Worm (Caenorhabditis elegans): ENCODE measurements around the gene R10E9.3.

R10E9.3 gene

DNA sequence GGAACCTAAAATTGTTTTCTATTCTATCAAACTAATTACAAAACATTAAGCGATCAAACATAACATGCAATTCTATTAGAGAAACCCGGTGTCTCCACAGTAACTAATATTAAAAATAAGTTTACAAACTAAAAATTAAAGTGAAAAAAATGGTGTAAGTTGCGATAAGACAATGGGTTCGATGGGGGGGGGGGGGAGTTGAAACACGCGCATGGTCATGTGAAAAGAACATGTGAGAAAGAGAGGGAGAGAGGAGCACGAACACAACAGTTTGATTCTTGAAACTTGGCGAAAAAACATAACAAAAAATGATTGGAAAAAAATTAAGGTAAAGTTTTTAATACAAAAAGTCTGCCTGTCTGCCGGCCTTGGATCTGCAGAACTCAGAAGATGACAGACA is 17.0 kb downstream of the R10E9.3 start:
- peak; percentile 3 for TF ChIP-seq nhr-28 (tag; optimal IDR thresholded peaks at IDR 0.05)
- peak; percentile 75 for TF ChIP-seq hlh-30 (tag; optimal IDR thresholded peaks at IDR 0.05; ENCODE audit: insufficient read depth)
- no peak for TF ChIP-seq F10B5.3 (tag; optimal IDR thresholded peaks at IDR 0.05)
- peak in 1 of 2 experiments; percentile 6 for TF ChIP-seq mdl-1 (tag; optimal IDR thresholded peaks at IDR 0.05)
- TF ChIP-seq dve-1 (tag; optimal IDR thresholded peaks at IDR 0.05; ENCODE audit: insufficient read depth) = peak; percentile 15
- peak; percentile 45 for TF ChIP-seq hlh-11 (tag; optimal IDR thresholded peaks at IDR 0.05)
- no peak for TF ChIP-seq ceh-20 (GFP tag; IDR thresholded peaks at IDR 0.05)

DNA sequence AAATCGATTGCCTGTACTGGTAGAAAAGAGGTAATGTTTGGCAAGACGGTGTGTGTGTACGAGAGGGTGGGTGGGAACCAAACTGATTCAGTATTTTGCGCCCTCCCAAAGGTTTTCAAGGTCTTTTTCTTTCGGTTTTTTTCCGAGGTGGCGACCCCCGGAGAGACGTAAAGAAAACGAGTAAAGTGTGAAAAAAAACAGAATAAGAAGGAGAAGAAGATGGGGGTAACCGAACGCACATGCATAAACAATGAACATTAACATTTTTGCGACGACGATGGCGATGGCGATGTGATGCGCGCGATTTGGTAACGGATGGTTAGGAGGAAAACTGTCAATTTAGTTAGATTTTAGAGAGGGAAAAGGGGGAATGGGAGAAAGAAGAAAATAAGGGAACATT is 18.4 kb downstream of the R10E9.3 start:
- peak; percentile 11 for TF ChIP-seq aha-1 (tag)
- peak; percentile 16 for TF ChIP-seq mep-1 (tag; optimal IDR thresholded peaks at IDR 0.05)
- peak; percentile 13 for TF ChIP-seq hlh-30 (tag; optimal IDR thresholded peaks at IDR 0.05; ENCODE audit: insufficient read depth)
- TF ChIP-seq snpc-1.2 (GFP tag; IDR thresholded peaks at IDR 0.05) = no peak
- TF ChIP-seq unc-62 (GFP tag; optimal IDR thresholded peaks at IDR 0.05 in 1 of 2) = peak in 1 of 2 experiments; percentile 80
- no peak for TF ChIP-seq unc-62 (tag; optimal IDR thresholded peaks at IDR 0.05)

DNA sequence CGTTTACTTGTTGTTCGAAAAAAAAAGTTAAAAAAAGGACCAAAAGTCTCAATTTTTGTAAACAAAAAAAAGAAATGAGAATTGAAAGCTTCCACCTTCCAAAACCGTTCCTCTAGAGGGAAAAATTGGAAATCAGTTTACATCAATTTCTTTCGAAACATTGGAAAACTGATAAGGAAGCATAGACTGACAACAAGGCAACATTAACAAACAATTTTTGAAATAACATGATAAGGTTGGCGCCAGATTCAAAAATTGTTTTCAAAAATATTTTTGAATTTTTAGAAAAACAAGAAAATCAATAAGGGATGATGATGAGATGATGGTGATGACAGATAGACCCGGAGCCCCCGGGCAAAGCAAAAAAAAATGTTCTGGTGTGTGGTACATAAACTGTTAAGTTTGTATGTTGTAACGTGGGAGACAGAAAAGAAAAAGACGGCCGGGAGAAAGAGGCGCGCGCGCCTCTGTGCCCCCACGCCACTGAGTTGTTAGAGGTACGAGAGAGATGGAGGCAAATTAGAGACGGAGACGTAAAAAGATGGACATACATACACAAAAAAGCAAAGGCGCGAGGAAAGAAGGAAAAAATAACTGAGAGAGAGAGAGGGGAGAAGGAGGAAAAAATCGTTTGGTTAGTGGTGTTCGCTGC is 20.1 kb downstream of the R10E9.3 start:
- TF ChIP-seq attf-4 (tag; optimal IDR thresholded peaks at IDR 0.05) = peak; percentile 42
- peak; percentile 28 for TF ChIP-seq nhr-102 (tag; optimal IDR thresholded peaks at IDR 0.05)
- TF ChIP-seq nhr-48 (tag; optimal IDR thresholded peaks at IDR 0.05) = peak; percentile 54
- TF ChIP-seq T20F7.1 (GFP tag; optimal IDR thresholded peaks at IDR 0.05) = peak; percentile 59
- TF ChIP-seq nhr-42 (GFP tag; IDR thresholded peaks at IDR 0.05) = no peak
- no peak for TF ChIP-seq snpc-1.2 (GFP tag; IDR thresholded peaks at IDR 0.05)
- peak; percentile 37; the same call in 1 of the 2 replicates for TF ChIP-seq T26A8.4 (GFP tag; IDR thresholded peaks at IDR 0.05)
- TF ChIP-seq egl-43 (GFP tag; IDR thresholded peaks at IDR 0.05) = no peak; the same call in 1 of the 2 replicates
- no peak for TF ChIP-seq cey-2 (tag; optimal IDR thresholded peaks at IDR 0.05; ENCODE audit: borderline replicate concordance, insufficient read depth)
- no peak for TF ChIP-seq saeg-2 (GFP tag; IDR thresholded peaks at IDR 0.05)
- peak; percentile 37 for TF ChIP-seq nhr-28 (tag; optimal IDR thresholded peaks at IDR 0.05)
- TF ChIP-seq pha-4 (GFP tag; IDR thresholded peaks at IDR 0.05) = peak; percentile 61; the same call in 1 of the 2 replicates
- no peak for TF ChIP-seq pha-4 (tag; optimal IDR thresholded peaks at IDR 0.05)
- TF ChIP-seq pqm-1 (tag; optimal IDR thresholded peaks at IDR 0.05) = peak; percentile 58
- no peak for TF ChIP-seq nhr-77 (tag; optimal IDR thresholded peaks at IDR 0.05)
- no peak for TF ChIP-seq aly-2 (tag; optimal IDR thresholded peaks at IDR 0.05)
- TF ChIP-seq ceh-32 (tag; optimal IDR thresholded peaks at IDR 0.05; ENCODE audit: poor library complexity) = no peak
- TF ChIP-seq dmd-6 (GFP tag; IDR thresholded peaks at IDR 0.05) = peak; percentile 53
- TF ChIP-seq nhr-6 (tag; optimal IDR thresholded peaks at IDR 0.05) = no peak
- TF ChIP-seq dve-1 (tag; optimal IDR thresholded peaks at IDR 0.05; ENCODE audit: insufficient read depth) = peak; percentile 65
- TF ChIP-seq zfp-2 (tag; optimal IDR thresholded peaks at IDR 0.05) = no peak
- TF ChIP-seq unc-130 (GFP tag; optimal IDR thresholded peaks at IDR 0.05) = no peak
- peak; percentile 79 for TF ChIP-seq mep-1 (tag; optimal IDR thresholded peaks at IDR 0.05)
- TF ChIP-seq lin-39 (tag; optimal IDR thresholded peaks at IDR 0.05) = no peak
- no peak for TF ChIP-seq tag-97 (GFP tag; IDR thresholded peaks at IDR 0.05)
- TF ChIP-seq F49E8.2 (tag; optimal IDR thresholded peaks at IDR 0.05; ENCODE audit: borderline replicate concordance) = no peak
- peak; percentile 60 to 71 for TF ChIP-seq daf-16 (GFP tag; optimal IDR thresholded peaks at IDR 0.05)
- peak; percentile 95 for TF ChIP-seq daf-16 (tag; optimal IDR thresholded peaks at IDR 0.05)
- peak; percentile 64; the same call in 1 of the 2 replicates for TF ChIP-seq tra-1 (GFP tag; IDR thresholded peaks at IDR 0.05)
- no peak for TF ChIP-seq dmd-9 (GFP tag; IDR thresholded peaks at IDR 0.05)
- peak; percentile 45 for TF ChIP-seq dpl-1 (GFP tag; optimal IDR thresholded peaks at IDR 0.05)
- peak in 1 of 2 experiments; percentile 44 for TF ChIP-seq unc-62 (GFP tag; optimal IDR thresholded peaks at IDR 0.05 in 1 of 2)
- TF ChIP-seq unc-62 (tag; optimal IDR thresholded peaks at IDR 0.05) = no peak
- TF ChIP-seq nhr-41 (GFP tag; IDR thresholded peaks at IDR 0.05) = 0 out of 2 replicates have a peak, but pooled peaks have one; percentile 28
- TF ChIP-seq arid-1 (GFP tag; conservative IDR thresholded peaks at IDR 0.05) = peak; percentile 50; the same call in 1 of the 2 replicates
- TF ChIP-seq lir-3 (tag; optimal IDR thresholded peaks at IDR 0.05) = no peak
- no peak for TF ChIP-seq ceh-28 (tag; optimal IDR thresholded peaks at IDR 0.05)
- no peak for TF ChIP-seq lin-1 (GFP tag; IDR thresholded peaks at IDR 0.05)
- TF ChIP-seq gei-8 (GFP tag; optimal IDR thresholded peaks at IDR 0.05) = no peak
- TF ChIP-seq aha-1 (tag) = peak; percentile 97

Data from whole organism, L4 larva.